Worm (Caenorhabditis elegans) whole organism, mixed stage, embryonic: ENCODE data around the gene W08A12.3.

ENCODE experiments used
- M03D4.4 ChIP-seq: sonication (generic microtip); optimal IDR thresholded peaks from 2 replicates; lab custom pipeline; 2017; ENCODE audit warnings: mild to moderate bottlenecking, missing genetic modification characterization, missing compliant biosample characterization
- bed-3 ChIP-seq: fragments of 200-800 bp; sonication (Bioruptor generic); optimal IDR thresholded peaks from 3 replicates; lab custom pipeline; 2018; ENCODE audit warnings: mild to moderate bottlenecking, missing genetic modification characterization, moderate library complexity, missing compliant biosample characterization
- blmp-1 ChIP-seq: fragments of 150-350 bp; optimal IDR thresholded peaks from 2 replicates; lab custom pipeline; 2014; ENCODE audit warnings: missing biosample characterization, missing genetic modification characterization
- ceh-39 ChIP-seq: fragments of 150-350 bp; optimal IDR thresholded peaks from 2 replicates; lab custom pipeline; 2014; ENCODE audit warnings: missing biosample characterization, missing genetic modification characterization
- ceh-83 ChIP-seq: fragments of 200-800 bp; sonication (Bioruptor generic); optimal IDR thresholded peaks from 2 replicates; lab custom pipeline; 2018; ENCODE audit warnings: mild to moderate bottlenecking, missing genetic modification characterization, missing compliant biosample characterization
- cnd-1 ChIP-seq: fragments of 200-800 bp; sonication (Bioruptor generic); optimal IDR thresholded peaks from 2 replicates; lab custom pipeline; 2018; ENCODE audit warnings: mild to moderate bottlenecking, missing genetic modification characterization, missing compliant biosample characterization
- elt-1 ChIP-seq: sonication (generic microtip); optimal IDR thresholded peaks from 2 replicates; lab custom pipeline; 2017; ENCODE audit warnings: missing genetic modification characterization, mild to moderate bottlenecking, missing compliant biosample characterization, antibody characterized with exemption, moderate library complexity, borderline replicate concordance; ENCODE audit not compliant: insufficient read depth
- flh-1 ChIP-seq: fragments of 200-800 bp; sonication (Bioruptor generic); optimal IDR thresholded peaks from 2 replicates; lab custom pipeline; 2018; ENCODE audit warnings: mild to moderate bottlenecking, missing genetic modification characterization, moderate library complexity, missing compliant biosample characterization
- ham-2 ChIP-seq: fragments of 200-800 bp; sonication (Bioruptor generic); optimal IDR thresholded peaks from 2 replicates; lab custom pipeline; 2018; ENCODE audit warnings: mild to moderate bottlenecking, missing genetic modification characterization, missing compliant biosample characterization
- hlh-1 ChIP-seq: fragments of 150-350 bp; optimal IDR thresholded peaks from 2 replicates; lab custom pipeline; 2014; ENCODE audit warnings: missing biosample characterization, missing genetic modification reagents, missing genetic modification characterization
- lin-13 ChIP-seq: fragments of 150-350 bp; optimal IDR thresholded peaks from 2 replicates; lab custom pipeline; 2014; ENCODE audit warnings: missing biosample characterization, missing genetic modification characterization
- lin-32 ChIP-seq: fragments of 200-800 bp; sonication (Bioruptor generic); optimal IDR thresholded peaks from 2 replicates; lab custom pipeline; 2018; ENCODE audit warnings: mild to moderate bottlenecking, missing genetic modification characterization, missing compliant biosample characterization
- lsy-2 ChIP-seq: fragments of 150-350 bp; optimal IDR thresholded peaks from 2 replicates; lab custom pipeline; 2014; ENCODE audit warnings: missing biosample characterization, missing genetic modification characterization
- mab-5 ChIP-seq: fragments of 150-350 bp; optimal IDR thresholded peaks from 2 replicates; lab custom pipeline; 2014; ENCODE audit warnings: missing biosample characterization, missing genetic modification characterization
- mls-2 ChIP-seq: sonication (generic microtip); optimal IDR thresholded peaks from 2 replicates; lab custom pipeline; 2016; ENCODE audit warnings: mild to moderate bottlenecking, missing genetic modification characterization, moderate library complexity, missing compliant biosample characterization
- nhr-12 ChIP-seq: fragments of 150-350 bp; optimal IDR thresholded peaks from 2 replicates; lab custom pipeline; 2014; ENCODE audit warnings: missing biosample characterization, missing genetic modification characterization
- nhr-2 ChIP-seq: fragments of 150-350 bp; optimal IDR thresholded peaks from 2 replicates; lab custom pipeline; 2014; ENCODE audit warnings: missing biosample characterization, missing genetic modification characterization
- nhr-237 ChIP-seq: fragments of 150-350 bp; optimal IDR thresholded peaks from 2 replicates; lab custom pipeline; 2014; ENCODE audit warnings: missing biosample characterization, missing genetic modification characterization
- nhr-28 ChIP-seq: fragments of 150-350 bp; optimal IDR thresholded peaks from 2 replicates; lab custom pipeline; 2014; ENCODE audit warnings: missing biosample characterization, missing genetic modification characterization
- pha-4 ChIP-seq: fragments of 150-350 bp; optimal IDR thresholded peaks from 2 replicates; lab custom pipeline; 2018; ENCODE audit warnings: missing biosample characterization, missing genetic modification reagents, missing genetic modification characterization
- sem-2 ChIP-seq: fragments of 200-800 bp; sonication (Bioruptor generic); optimal IDR thresholded peaks from 2 replicates; lab custom pipeline; 2018; ENCODE audit warnings: mild to moderate bottlenecking, missing genetic modification characterization, missing compliant biosample characterization
- snpc-4 ChIP-seq: fragments of 150-350 bp; optimal IDR thresholded peaks from 2 replicates; lab custom pipeline; 2014; ENCODE audit warnings: missing biosample characterization, missing genetic modification characterization
- sptf-1 ChIP-seq: sonication (generic microtip); optimal IDR thresholded peaks from 2 replicates; lab custom pipeline; 2017; ENCODE audit warnings: mild to moderate bottlenecking, missing genetic modification characterization, moderate library complexity, missing compliant biosample characterization
- unc-120 ChIP-seq: sonication (generic microtip); optimal IDR thresholded peaks from 2 replicates; lab custom pipeline; 2017; ENCODE audit warnings: missing genetic modification characterization, missing compliant biosample characterization; ENCODE audit not compliant: poor library complexity, severe bottlenecking
- unc-62 ChIP-seq: fragments of 150-350 bp; optimal IDR thresholded peaks from 2 replicates; lab custom pipeline; 2014; ENCODE audit warnings: missing biosample characterization, missing genetic modification reagents, missing genetic modification characterization
- zip-8 ChIP-seq: fragments of 150-350 bp; optimal IDR thresholded peaks from 2 replicates; lab custom pipeline; 2014; ENCODE audit warnings: missing biosample characterization, missing genetic modification characterization
- ztf-11 ChIP-seq: fragments of 150-350 bp; optimal IDR thresholded peaks from 2 replicates; lab custom pipeline; 2014; ENCODE audit warnings: missing biosample characterization, missing genetic modification characterization

W08A12.3 gene

ce11 chrV:3670499-3670898 lies 12.2 kb upstream of the W08A12.3 start, which contains the start of gene Y39H10B.3:
Y39H10B.3 (plus strand) TSS chrV:3670799.
- TF ChIP-seq lin-13 (no peak), sem-2 (GFP tag; lab: Kevin White, UChicago) (no peak), lin-32 (GFP tag; lab: Kevin White, UChicago) (no peak)

ce11 chrV:3673080-3673479 lies 9.6 kb upstream of the W08A12.3 start, which contains the start of gene pals-33:
pals-33 (plus strand) TSS chrV:3673380.
- no peak for TF ChIP-seq unc-62 (GFP tag; lab: Kevin White, UChicago)
- no peak for TF ChIP-seq sem-2 (GFP tag; lab: Kevin White, UChicago)
- no peak for TF ChIP-seq nhr-12 (tag; lab: Kevin White, UChicago)
- TF ChIP-seq nhr-237 (tag; lab: Kevin White, UChicago), result no peak
- TF ChIP-seq sptf-1 (tag; lab: Kevin White, UChicago), result no peak
- no peak for TF ChIP-seq lin-13
- TF ChIP-seq cnd-1, result no peak
- no peak for TF ChIP-seq snpc-4
- no peak for TF ChIP-seq ztf-11 (tag; lab: Kevin White, UChicago)
- TF ChIP-seq blmp-1 (tag; lab: Kevin White, UChicago), result no peak
- no peak for TF ChIP-seq flh-1
- TF ChIP-seq lsy-2 (tag; lab: Kevin White, UChicago), result no peak
- TF ChIP-seq hlh-1 (tag; lab: Kevin White, UChicago), result no peak
- TF ChIP-seq bed-3 (GFP tag; lab: Kevin White, UChicago), result no peak
- no peak for TF ChIP-seq zip-8
- TF ChIP-seq nhr-2 (tag; lab: Kevin White, UChicago), result no peak
- TF ChIP-seq unc-120 (tag; lab: Kevin White, UChicago), result no peak
- TF ChIP-seq M03D4.4, result no peak

ce11 chrV:3677212-3677611 lies 5.4 kb upstream of the W08A12.3 start:
- no peak for TF ChIP-seq nhr-28
- peak; percentile 55 for TF ChIP-seq hlh-1 (tag; lab: Kevin White, UChicago)
- peak; percentile 94 for TF ChIP-seq unc-62 (GFP tag; lab: Kevin White, UChicago)
- TF ChIP-seq lin-32 (GFP tag; lab: Kevin White, UChicago), result no peak
- TF ChIP-seq cnd-1, result peak; percentile 39
- no peak for TF ChIP-seq pha-4
- TF ChIP-seq mab-5 (tag; lab: Kevin White, UChicago), result no peak
- TF ChIP-seq lsy-2 (tag; lab: Kevin White, UChicago), result no peak
- TF ChIP-seq unc-120 (tag; lab: Kevin White, UChicago), result peak; percentile 63
- no peak for TF ChIP-seq ceh-39 (tag; lab: Kevin White, UChicago)
- TF ChIP-seq mls-2 (tag; lab: Kevin White, UChicago), result no peak
- TF ChIP-seq nhr-12 (tag; lab: Kevin White, UChicago), result no peak

ce11 chrV:3678513-3678912 lies 4.1 kb upstream of the W08A12.3 start:
- TF ChIP-seq snpc-4, result no peak
- no peak for TF ChIP-seq M03D4.4
- no peak for TF ChIP-seq hlh-1 (tag; lab: Kevin White, UChicago)
- no peak for TF ChIP-seq nhr-12 (tag; lab: Kevin White, UChicago)
- no peak for TF ChIP-seq zip-8
- TF ChIP-seq unc-120 (tag; lab: Kevin White, UChicago), result no peak
- TF ChIP-seq lin-32 (GFP tag; lab: Kevin White, UChicago), result no peak
- TF ChIP-seq nhr-28, result no peak
- TF ChIP-seq ceh-83, result no peak
- TF ChIP-seq ham-2 (GFP tag; lab: Kevin White, UChicago), result no peak

- TF ChIP-seq nhr-28 (no peak), unc-62 (GFP tag; lab: Kevin White, UChicago) (peak; percentile 7), nhr-2 (tag; lab: Kevin White, UChicago) (peak; percentile 25), unc-120 (tag; lab: Kevin White, UChicago) (peak; percentile 58), hlh-1 (tag; lab: Kevin White, UChicago) (peak; percentile 98), sem-2 (GFP tag; lab: Kevin White, UChicago) (no peak), mab-5 (tag; lab: Kevin White, UChicago) (no peak)
Measured at ce11 chrV:3685790-3686208, 3.1 kb downstream of the W08A12.3 start, which contains the start of gene W08A12.2. W08A12.2 (minus strand) TSS chrV:3685892.

- TF ChIP-seq mls-2 (tag; lab: Kevin White, UChicago), result no peak
- TF ChIP-seq bed-3 (GFP tag; lab: Kevin White, UChicago), result no peak
- TF ChIP-seq elt-1 (tag; lab: Kevin White, UChicago), result no peak
- peak; percentile 47 for TF ChIP-seq lsy-2 (tag; lab: Kevin White, UChicago)
- no peak for TF ChIP-seq M03D4.4
Measured at ce11 chrV:3686292-3686691, 3.6 kb downstream of the W08A12.3 start.
